Worm (Caenorhabditis elegans): Measurements from ENCODE around the gene gldi-2.

gldi-2 gene

DNA sequence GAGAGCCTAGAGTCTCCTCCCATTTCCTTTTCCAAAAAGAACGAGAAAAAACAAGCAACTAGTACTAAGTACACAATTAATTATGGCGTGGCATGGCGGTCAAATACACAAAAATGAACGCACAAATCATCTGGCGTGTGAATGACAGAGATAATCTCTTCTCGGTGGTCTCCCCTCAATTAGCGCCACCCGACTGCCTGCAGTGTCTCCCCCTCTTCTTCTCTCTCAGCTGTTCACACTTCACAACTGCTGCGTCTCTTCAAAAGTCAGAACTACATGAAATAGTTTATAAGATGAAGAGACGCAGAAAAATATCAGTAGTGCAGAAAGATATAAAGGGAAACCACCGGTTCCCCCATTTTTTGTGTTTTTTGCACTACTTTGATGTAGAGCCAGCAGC, 44.2 kb downstream of the gldi-2 start (continued):
- peak; percentile 17 for TF ChIP-seq snpc-4 (tag; optimal IDR thresholded peaks at IDR 0.05)
- peak; percentile 98 for TF ChIP-seq ceh-16 (tag; optimal IDR thresholded peaks at IDR 0.05)

ce11 chrII:6828073-6828900, 45.1 kb downstream of the gldi-2 start:
- TF ChIP-seq ztf-4 (tag; optimal IDR thresholded peaks at IDR 0.05), result no peak
- TF ChIP-seq elt-3 (tag; optimal IDR thresholded peaks at IDR 0.05), result no peak
- no peak for TF ChIP-seq nhr-129 (tag; optimal IDR thresholded peaks at IDR 0.05)
- no peak for TF ChIP-seq nhr-11 (tag; optimal IDR thresholded peaks at IDR 0.05)
- TF ChIP-seq mab-5 (tag; optimal IDR thresholded peaks at IDR 0.05), result no peak
- TF ChIP-seq aly-2 (tag; optimal IDR thresholded peaks at IDR 0.05), result no peak
- TF ChIP-seq nhr-23 (tag; optimal IDR thresholded peaks at IDR 0.05), result no peak
- TF ChIP-seq elt-1 (tag; optimal IDR thresholded peaks at IDR 0.05), result no peak
- no peak for TF ChIP-seq mdl-1 (tag; optimal IDR thresholded peaks at IDR 0.05)
- no peak for TF ChIP-seq gmeb-1 (tag; optimal IDR thresholded peaks at IDR 0.05)
- TF ChIP-seq ceh-16 (tag; optimal IDR thresholded peaks at IDR 0.05), result no peak
- no peak for TF ChIP-seq nhr-6 (tag; optimal IDR thresholded peaks at IDR 0.05)
- TF ChIP-seq ztf-11 (tag; optimal IDR thresholded peaks at IDR 0.05), result no peak
- TF ChIP-seq unc-39 (tag; optimal IDR thresholded peaks at IDR 0.05), result no peak
- TF ChIP-seq alr-1 (tag; optimal IDR thresholded peaks at IDR 0.05), result no peak
- TF ChIP-seq sma-9 (GFP tag; optimal IDR thresholded peaks at IDR 0.05), result peak; percentile 38
- no peak for TF ChIP-seq sma-9 (tag; optimal IDR thresholded peaks at IDR 0.05)
- no peak for TF ChIP-seq nhr-237 (tag; optimal IDR thresholded peaks at IDR 0.05)
- no peak for TF ChIP-seq blmp-1 (tag; optimal IDR thresholded peaks at IDR 0.05; ENCODE audit: insufficient read depth)
- TF ChIP-seq R02D3.7 (tag; optimal IDR thresholded peaks at IDR 0.05), result no peak
- no peak for TF ChIP-seq F13H6.1 (tag; optimal IDR thresholded peaks at IDR 0.05)
- TF ChIP-seq lin-13 (GFP tag; optimal IDR thresholded peaks at IDR 0.05), result no peak
- no peak for TF ChIP-seq ztf-1 (GFP tag; conservative IDR thresholded peaks at IDR 0.05)
- no peak for TF ChIP-seq sma-3 (GFP tag; optimal IDR thresholded peaks at IDR 0.05)
- no peak for TF ChIP-seq ZK546.5 (tag; optimal IDR thresholded peaks at IDR 0.05)
- TF ChIP-seq snpc-4 (tag; optimal IDR thresholded peaks at IDR 0.05), result no peak
- TF ChIP-seq zag-1 (tag; optimal IDR thresholded peaks at IDR 0.05), result peak; percentile 8
- TF ChIP-seq nhr-77 (tag; optimal IDR thresholded peaks at IDR 0.05), result no peak
- no peak for TF ChIP-seq fos-1 (tag; optimal IDR thresholded peaks at IDR 0.05)
- TF ChIP-seq peb-1 (tag; optimal IDR thresholded peaks at IDR 0.05), result no peak
- TF ChIP-seq nhr-25 (tag; optimal IDR thresholded peaks at IDR 0.05), result no peak
- TF ChIP-seq unc-55 (GFP tag; optimal IDR thresholded peaks at IDR 0.05), result peak; percentile 3
- TF ChIP-seq C34F6.9 (tag; optimal IDR thresholded peaks at IDR 0.05), result peak; percentile 14

DNA sequence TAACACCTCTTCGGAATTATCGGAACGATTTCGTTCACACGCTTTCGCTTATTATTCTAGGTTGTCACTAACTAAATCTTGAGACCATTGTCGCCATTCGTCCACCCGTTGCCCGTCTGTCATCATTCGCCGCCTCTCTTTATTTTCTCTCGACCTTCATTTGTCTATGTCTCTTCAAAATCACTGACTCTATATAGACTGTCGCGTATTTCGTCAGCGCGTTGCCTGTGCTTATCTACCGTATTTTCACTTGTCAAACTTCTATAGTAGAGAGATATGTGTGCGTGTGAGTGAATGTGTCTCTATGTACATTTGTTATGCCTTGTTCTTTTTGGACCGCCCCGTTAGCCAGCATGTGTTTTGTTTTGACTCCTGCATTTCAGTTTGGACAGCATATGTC, 45.9 kb downstream of the gldi-2 start:
- TF ChIP-seq Y55F3AM.14 (GFP tag; optimal IDR thresholded peaks at IDR 0.05), result no peak
- TF ChIP-seq nhr-129 (tag; optimal IDR thresholded peaks at IDR 0.05), result peak; percentile 75
- TF ChIP-seq sem-4 (tag; optimal IDR thresholded peaks at IDR 0.05), result peak; percentile 33
- peak; percentile 52 for TF ChIP-seq ceh-16 (tag; optimal IDR thresholded peaks at IDR 0.05)
- TF ChIP-seq blmp-1 (tag; optimal IDR thresholded peaks at IDR 0.05; ENCODE audit: insufficient read depth), result peak; percentile 96
- no peak for TF ChIP-seq ZK546.5 (tag; optimal IDR thresholded peaks at IDR 0.05)
- TF ChIP-seq peb-1 (tag; optimal IDR thresholded peaks at IDR 0.05), result no peak
- TF ChIP-seq alr-1 (tag; optimal IDR thresholded peaks at IDR 0.05), result no peak
- TF ChIP-seq R02D3.7 (tag; optimal IDR thresholded peaks at IDR 0.05), result no peak
- TF ChIP-seq nhr-25 (tag; optimal IDR thresholded peaks at IDR 0.05), result peak; percentile 71
- TF ChIP-seq zag-1 (tag; optimal IDR thresholded peaks at IDR 0.05), result no peak
- TF ChIP-seq ama-1 (optimal IDR thresholded peaks at IDR 0.05), result no peak
- TF ChIP-seq lin-13 (GFP tag; optimal IDR thresholded peaks at IDR 0.05), result no peak
- TF ChIP-seq nhr-11 (tag; optimal IDR thresholded peaks at IDR 0.05), result no peak
- peak; percentile 59 for TF ChIP-seq sma-3 (GFP tag; optimal IDR thresholded peaks at IDR 0.05)
- no peak for TF ChIP-seq nhr-6 (tag; optimal IDR thresholded peaks at IDR 0.05)
- TF ChIP-seq fos-1 (tag; optimal IDR thresholded peaks at IDR 0.05), result peak; percentile 96
- TF ChIP-seq egl-27 (tag; optimal IDR thresholded peaks at IDR 0.05), result peak; percentile 12
- peak; percentile 73 for TF ChIP-seq sma-9 (GFP tag; optimal IDR thresholded peaks at IDR 0.05)
- TF ChIP-seq sma-9 (tag; optimal IDR thresholded peaks at IDR 0.05), result no peak
- peak; percentile 30 for TF ChIP-seq C34F6.9 (tag; optimal IDR thresholded peaks at IDR 0.05)
- TF ChIP-seq ceh-82 (tag; optimal IDR thresholded peaks at IDR 0.05), result no peak
- TF ChIP-seq skn-1 (tag; optimal IDR thresholded peaks at IDR 0.05), result no peak
- TF ChIP-seq F13H6.1 (tag; optimal IDR thresholded peaks at IDR 0.05), result peak; percentile 36
- no peak for TF ChIP-seq aly-2 (tag; optimal IDR thresholded peaks at IDR 0.05)
- TF ChIP-seq crh-2 (tag; optimal IDR thresholded peaks at IDR 0.05), result peak; percentile 41
- no peak for TF ChIP-seq nhr-237 (tag; optimal IDR thresholded peaks at IDR 0.05)
- TF ChIP-seq nhr-77 (tag; optimal IDR thresholded peaks at IDR 0.05), result no peak
- TF ChIP-seq lin-11 (tag; optimal IDR thresholded peaks at IDR 0.05), result no peak
- TF ChIP-seq mab-5 (tag; optimal IDR thresholded peaks at IDR 0.05), result no peak
- TF ChIP-seq lsy-2 (tag; optimal IDR thresholded peaks at IDR 0.05), result peak in 1 of 2 experiments; percentile 48
